Fruit fly (Drosophila melanogaster) S2 (cell line): Measurements from ENCODE around the gene CG10462.

Experiments used
- CG8478 ChIP-seq: fragments of >200 bp; optimal IDR thresholded peaks from 2 replicates; lab custom pipeline; 2018
- CTCF ChIP-seq, 2 experiments: fragments of >200 bp; optimal IDR thresholded peaks; 2 replicates each; lab custom pipeline; 2018

- no peak for TF ChIP-seq CTCF (optimal IDR thresholded peaks at IDR 0.05; lab: Kevin White, UChicago)
- TF ChIP-seq CG8478 (lab: Kevin White, UChicago): no peak
These were observed 28.9 kb upstream of the CG10462 start for dm6 chr2L:19764581-19765136.
